Worm (Caenorhabditis elegans): ENCODE measurements around the gene C27D8.2.

The C27D8.2 gene

DNA sequence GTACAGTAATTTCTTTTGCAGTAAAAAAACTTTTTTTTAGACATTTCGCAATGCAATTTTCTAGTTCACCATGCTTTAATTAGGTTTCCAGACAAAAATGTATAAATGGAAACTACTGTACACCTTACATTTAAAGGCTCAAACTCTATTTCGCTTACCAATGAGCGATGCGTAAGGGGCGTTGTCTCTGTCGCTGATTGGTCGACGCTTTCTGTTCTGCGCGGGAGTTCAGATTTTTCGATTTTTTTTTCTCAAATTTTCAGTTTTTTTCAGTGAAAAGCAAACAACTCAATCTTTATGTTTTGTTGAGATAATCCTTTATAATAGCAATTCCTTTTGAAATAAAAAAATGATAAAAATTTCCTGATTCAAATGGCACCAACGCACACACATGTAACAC lies 43.2 kb downstream of the C27D8.2 start:
- no peak for TF ChIP-seq mdl-1 (tag; optimal IDR thresholded peaks at IDR 0.05)
- TF ChIP-seq aha-1 (tag; optimal IDR thresholded peaks at IDR 0.05) = no peak
- TF ChIP-seq dpl-1 (GFP tag; optimal IDR thresholded peaks at IDR 0.05) = peak in 1 of 3 experiments; percentile 9

DNA sequence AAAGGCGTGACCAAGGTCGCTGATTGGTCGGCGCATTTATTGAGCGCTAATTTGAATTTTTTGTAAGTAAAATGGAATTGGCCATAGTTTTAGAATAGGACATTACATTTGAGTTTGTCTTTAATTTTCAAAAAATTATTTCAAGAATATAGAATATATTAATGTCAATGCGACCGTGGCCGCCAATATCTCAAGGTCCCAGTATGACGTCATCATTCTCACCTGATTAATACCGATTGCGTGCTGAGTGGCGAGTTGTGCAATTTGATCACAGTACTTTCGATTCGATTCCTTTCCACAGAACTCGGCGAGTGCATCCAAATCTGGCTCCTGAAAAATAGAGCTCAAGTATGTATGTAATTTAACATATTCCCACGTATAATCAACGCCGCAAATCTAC lies 44.6 kb downstream of the C27D8.2 start:
- TF ChIP-seq ztf-11 (tag; optimal IDR thresholded peaks at IDR 0.05) (no peak), nhr-90 (tag; optimal IDR thresholded peaks at IDR 0.05; ENCODE audit: poor library complexity) (no peak), zip-4 (GFP tag; optimal IDR thresholded peaks at IDR 0.05) (no peak), efl-1 (optimal IDR thresholded peaks at IDR 0.05) (no peak), efl-1 (GFP tag; optimal IDR thresholded peaks at IDR 0.05 in 1 of 2) (peak in 1 of 2 experiments; percentile 75), Y116A8C.19 (tag; optimal IDR thresholded peaks at IDR 0.05; ENCODE audit: borderline replicate concordance) (no peak), elt-3 (tag; optimal IDR thresholded peaks at IDR 0.05) (no peak)

DNA sequence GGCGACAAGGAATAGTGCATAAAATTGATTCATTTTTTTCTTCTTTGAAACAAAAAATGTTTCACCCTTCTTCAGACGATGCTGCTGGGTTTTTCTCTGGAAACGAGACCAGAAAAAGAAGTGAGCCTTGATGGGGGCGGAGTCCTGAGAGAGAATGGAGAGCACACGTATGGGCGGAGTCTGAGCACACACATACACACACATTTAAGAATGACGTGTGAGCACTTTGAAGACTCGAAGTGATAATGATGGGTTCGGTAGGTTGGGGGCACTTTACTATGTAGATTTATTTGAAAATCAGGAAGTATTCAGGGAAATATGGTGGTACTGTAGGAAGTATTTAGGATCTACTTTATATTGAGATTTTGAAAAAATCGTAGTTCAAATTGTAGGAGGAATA lies 46.5 kb downstream of the C27D8.2 start, which contains the start of gene flp-9:
Gene flp-9, minus strand, starts transcription at position 101 of the 400 bp plus-strand sequence.
- TF ChIP-seq unc-98 (GFP tag; IDR thresholded peaks at IDR 0.05) (no peak), unc-130 (tag; optimal IDR thresholded peaks at IDR 0.05) (no peak), jun-1 (tag; optimal IDR thresholded peaks at IDR 0.05) (no peak), ceh-8 (GFP tag; optimal IDR thresholded peaks at IDR 0.05) (no peak), aly-2 (tag; optimal IDR thresholded peaks at IDR 0.05) (no peak), C16A3.4 (tag; optimal IDR thresholded peaks at IDR 0.05) (no peak), skn-1 (tag; optimal IDR thresholded peaks at IDR 0.05) (no peak), fkh-4 (tag; optimal IDR thresholded peaks at IDR 0.05; ENCODE audit: borderline replicate concordance) (no peak), mab-9 (GFP tag; IDR thresholded peaks at IDR 0.05) (no peak), ets-5 (GFP tag; IDR thresholded peaks at IDR 0.05) (no peak)

- TF ChIP-seq sox-4 (tag; optimal IDR thresholded peaks at IDR 0.05) (no peak), unc-62 (GFP tag; optimal IDR thresholded peaks at IDR 0.05) (no peak), lin-14 (GFP tag; optimal IDR thresholded peaks at IDR 0.05) (peak; percentile 78), fkh-10 (GFP tag; optimal IDR thresholded peaks at IDR 0.05) (peak; percentile 87), irx-1 (tag; optimal IDR thresholded peaks at IDR 0.05) (no peak), lsy-2 (tag; optimal IDR thresholded peaks at IDR 0.05) (peak in 1 of 2 experiments; percentile 16), hlh-17 (GFP tag; optimal IDR thresholded peaks at IDR 0.05; ENCODE audit: borderline replicate concordance) (no peak), C16A3.4 (tag; optimal IDR thresholded peaks at IDR 0.05) (no peak), nhr-237 (tag; optimal IDR thresholded peaks at IDR 0.05) (no peak)
Measured at ce11 chrIV:12762782-12763181, 51.8 kb downstream of the C27D8.2 start.
